Worm (Caenorhabditis elegans) whole organism, young adult: ENCODE measurements around the gene kcc-2.

Experiments
- B0261.1 ChIP-seq: sonication (generic microtip); optimal IDR thresholded peaks from 2 replicates; lab custom pipeline; 2016; ENCODE audit warnings: mild to moderate bottlenecking, missing genetic modification characterization, moderate library complexity, missing compliant biosample characterization
- C17E4.6 ChIP-seq: fragments of 200-800 bp; sonication (Bioruptor generic); IDR thresholded peaks from 2 replicates; pipeline ENCODE4 v1.3.6; 2022; ENCODE audit warnings: missing genetic modification reagents, missing genetic modification characterization, missing compliant biosample characterization
- ama-1 ChIP-seq, 3 experiments: fragments of 150-350 bp in 1 of 3; sonication (generic microtip) in 2 of 3; optimal IDR thresholded peaks; 2 replicates each; lab custom pipeline; 2014 to 2018; ENCODE audit warnings: missing biosample characterization in 2 of 3, missing genetic modification characterization in 2 of 3, missing genetic modification reagents in 2 of 3
- egl-44 ChIP-seq: fragments of 200-800 bp; sonication (Bioruptor generic); IDR thresholded peaks from 2 replicates; pipeline ENCODE4 v1.3.6; 2022; ENCODE audit warnings: missing genetic modification reagents, missing genetic modification characterization, missing compliant biosample characterization
- hsf-1 ChIP-seq: fragments of 200-800 bp; sonication (Bioruptor generic); IDR thresholded peaks from 2 replicates; pipeline ENCODE4 v1.3.6; 2022; ENCODE audit warnings: missing genetic modification reagents, missing genetic modification characterization, missing compliant biosample characterization
- lir-1 ChIP-seq: fragments of 200-800 bp; sonication (Bioruptor generic); conservative IDR thresholded peaks from 2 replicates; pipeline ENCODE4 v1.3.6; 2022; ENCODE audit warnings: missing genetic modification reagents, missing genetic modification characterization, missing compliant biosample characterization
- madf-3 ChIP-seq: fragments of 200-800 bp; sonication (Bioruptor generic); IDR thresholded peaks from 2 replicates; pipeline ENCODE4 v1.3.6; 2022; ENCODE audit warnings: missing genetic modification reagents, missing genetic modification characterization, missing compliant biosample characterization
- repo-1 ChIP-seq: sonication (generic microtip); optimal IDR thresholded peaks from 2 replicates; lab custom pipeline; 2017; ENCODE audit warnings: mild to moderate bottlenecking, missing genetic modification characterization, missing compliant biosample characterization
- snpc-3.4 ChIP-seq: sonication (generic microtip); optimal IDR thresholded peaks from 2 replicates; lab custom pipeline; 2017; ENCODE audit warnings: missing genetic modification characterization, mild to moderate bottlenecking, missing compliant biosample characterization, antibody characterized with exemption, moderate library complexity, missing genotype, missing genetic modification reagents
- unc-130 ChIP-seq: sonication (generic microtip); optimal IDR thresholded peaks from 2 replicates; lab custom pipeline; 2016; ENCODE audit warnings: missing genetic modification reagents, missing genetic modification characterization, missing compliant biosample characterization
- xnd-1 ChIP-seq: sonication (generic microtip); optimal IDR thresholded peaks from 2 replicates; lab custom pipeline; 2016; ENCODE audit warnings: missing genotype, missing genetic modification reagents, missing genetic modification characterization, missing compliant biosample characterization

ce11 chrIV:6062078-6062477 is 21.3 kb downstream of the kcc-2 start:
- TF ChIP-seq repo-1 (tag; lab: Kevin White, UChicago) (no peak), C17E4.6 (GFP tag; lab: Robert Waterston, UW) (no peak), lir-1 (GFP tag; lab: Robert Waterston, UW) (no peak), unc-130 (GFP tag; lab: Kevin White, UChicago) (no peak), B0261.1 (tag; lab: Kevin White, UChicago) (no peak), snpc-3.4 (tag; lab: Kevin White, UChicago) (no peak), xnd-1 (tag; lab: Kevin White, UChicago) (no peak), madf-3 (GFP tag; lab: Robert Waterston, UW) (no peak), ama-1 (optimal IDR thresholded peaks at IDR 0.05; lab: Kevin White, UChicago) (no peak), ama-1 (GFP tag; optimal IDR thresholded peaks at IDR 0.05; lab: Kevin White, UChicago) (no peak), egl-44 (GFP tag; lab: Robert Waterston, UW) (no peak), hsf-1 (GFP tag; lab: Robert Waterston, UW) (no peak)
